Fruit fly (Drosophila melanogaster) S2 (cell line): Measurements from ENCODE around the gene CG33003.

ENCODE experiments used
- CG8478 ChIP-seq: fragments of >200 bp; optimal IDR thresholded peaks from 2 replicates; lab custom pipeline; 2018
- CTCF ChIP-seq, 2 experiments: fragments of >200 bp; optimal IDR thresholded peaks; 2 replicates each; lab custom pipeline; 2018

DNA sequence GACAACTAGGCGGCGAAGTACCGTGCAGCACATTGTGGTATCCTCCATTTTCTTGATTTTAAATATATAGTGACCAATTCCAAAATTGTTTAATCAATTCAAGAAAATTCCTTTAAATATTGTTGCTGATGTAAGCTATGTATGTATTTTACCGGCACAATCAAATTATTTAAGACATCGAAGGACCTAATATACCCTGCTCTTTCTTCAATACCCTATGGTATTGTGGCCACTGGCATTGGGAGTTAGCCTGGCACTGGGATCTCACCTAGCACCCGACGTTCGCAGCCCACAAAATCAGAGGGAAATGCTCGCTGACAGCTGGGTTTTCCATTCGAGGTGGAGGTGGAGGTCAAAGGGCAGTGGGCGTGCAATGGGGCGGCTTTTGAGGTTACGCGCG lies 21.4 kb downstream of the CG33003 start:
- TF ChIP-seq CTCF (optimal IDR thresholded peaks at IDR 0.05; lab: Kevin White, UChicago) (no peak), CG8478 (lab: Kevin White, UChicago) (no peak)
